Worm (Caenorhabditis elegans) whole organism, midembryonic: ENCODE results near the gene Y51A2B.9.
"Not testable (repeated sequence)": the region's sequence is repeated elsewhere in the genome, so short reads cannot be mapped to it uniquely, and the experiment has no call there.

Experiments used
- T22C8.4 ChIP-seq: fragments of 200-800 bp; sonication (Bioruptor generic); IDR thresholded peaks from 2 replicates; pipeline ENCODE4 v1.3.6; 2022; ENCODE audit warnings: missing genetic modification characterization, missing compliant biosample characterization
- cog-1 ChIP-seq: sonication (generic microtip); optimal IDR thresholded peaks from 2 replicates; lab custom pipeline; 2016; ENCODE audit warnings: missing genetic modification characterization, missing compliant biosample characterization
- flt-1 ChIP-seq: fragments of 200-800 bp; sonication (Bioruptor generic); IDR thresholded peaks from 2 replicates; pipeline ENCODE4 v1.3.6; 2022; ENCODE audit warnings: missing genetic modification characterization, missing compliant biosample characterization
- klf-2 ChIP-seq: fragments of 200-800 bp; sonication (Bioruptor generic); conservative IDR thresholded peaks from 2 replicates; pipeline ENCODE4 v1.3.6; 2022; ENCODE audit warnings: missing genetic modification reagents, missing genetic modification characterization, missing compliant biosample characterization
- med-1 ChIP-seq: sonication (generic microtip); optimal IDR thresholded peaks from 2 replicates; lab custom pipeline; 2017; ENCODE audit warnings: missing genetic modification characterization, mild to moderate bottlenecking, missing compliant biosample characterization, antibody characterized with exemption, missing genetic modification reagents; ENCODE audit not compliant: insufficient read depth
- ref-1 ChIP-seq: fragments of 200-800 bp; sonication (Bioruptor generic); conservative IDR thresholded peaks from 2 replicates; pipeline ENCODE4 v1.3.6; 2022; ENCODE audit warnings: missing genetic modification reagents, missing genetic modification characterization, missing compliant biosample characterization
- tab-1 ChIP-seq: fragments of 200-800 bp; sonication (Bioruptor generic); IDR thresholded peaks from 2 replicates; pipeline ENCODE4 v1.3.6; 2022; ENCODE audit warnings: missing genetic modification characterization, missing compliant biosample characterization
- ztf-23 ChIP-seq: fragments of 200-800 bp; sonication (Bioruptor generic); IDR thresholded peaks from 2 replicates; pipeline ENCODE4 v1.3.6; 2022; ENCODE audit warnings: missing genetic modification reagents, missing genetic modification characterization, missing compliant biosample characterization
- ztf-29 ChIP-seq: fragments of 200-800 bp; sonication (Bioruptor generic); IDR thresholded peaks from 2 replicates; pipeline ENCODE4 v1.3.6; 2022; ENCODE audit warnings: missing genetic modification reagents, missing genetic modification characterization, missing compliant biosample characterization

Y51A2B.9 gene

DNA sequence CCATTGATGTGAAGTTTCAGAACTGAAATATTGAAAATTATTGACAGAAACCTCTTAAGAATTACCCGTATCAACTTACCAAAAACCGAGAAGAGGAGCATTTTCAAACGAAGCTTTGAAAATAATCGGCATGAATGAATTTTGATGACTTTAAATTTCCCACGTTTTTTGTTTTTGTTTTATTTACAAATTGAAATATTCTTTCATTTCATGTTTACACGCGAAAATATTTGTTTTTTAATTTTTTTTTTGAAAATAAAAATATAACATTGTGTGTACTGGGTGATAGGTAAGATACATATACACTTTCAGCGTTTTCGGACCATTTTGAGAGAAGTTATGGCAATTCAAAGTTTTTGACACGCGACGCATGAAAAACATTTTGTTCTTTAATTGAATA lies at the start of gene Y51A2B.9:
TSS of gene Y51A2B.9 (minus strand) at position 101 of the 400 bp plus-strand sequence.
- no peak for TF ChIP-seq ref-1 (GFP tag; lab: Robert Waterston, UW)
- TF ChIP-seq tab-1 (GFP tag; lab: Robert Waterston, UW) = no peak
- no peak for TF ChIP-seq cog-1 (tag; lab: Kevin White, UChicago)
- no peak for TF ChIP-seq klf-2 (GFP tag; lab: Robert Waterston, UW)
- no peak for TF ChIP-seq med-1 (GFP tag; lab: Kevin White, UChicago)
- TF ChIP-seq ztf-29 (GFP tag; lab: Robert Waterston, UW) = no peak
- TF ChIP-seq T22C8.4 (GFP tag; lab: Robert Waterston, UW) = no peak
- no peak for TF ChIP-seq flt-1 (GFP tag; lab: Robert Waterston, UW)
- no peak for TF ChIP-seq ztf-23 (GFP tag; lab: Robert Waterston, UW)

DNA sequence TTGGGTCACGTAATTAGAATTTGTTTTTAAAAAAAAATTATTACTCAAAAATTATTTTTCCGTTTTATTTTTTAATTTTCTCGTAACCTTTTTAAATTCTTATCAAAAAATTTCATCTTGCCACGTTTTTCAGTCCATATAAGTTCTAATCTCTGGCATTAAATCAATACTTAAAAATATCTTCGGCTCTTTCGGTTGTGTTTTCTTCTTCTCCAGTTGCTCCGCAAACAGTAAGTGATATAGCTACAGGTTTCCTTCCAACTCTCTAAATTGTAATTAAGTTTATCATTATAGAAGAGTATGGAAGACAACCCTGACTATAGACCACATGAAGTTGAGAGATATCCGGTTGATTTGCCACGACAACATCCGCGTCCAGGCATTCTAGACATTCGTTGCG lies 48.6 kb upstream of the Y51A2B.9 start, which contains the start of gene ZK228.1:
TSS of gene ZK228.1 (plus strand) at position 301 of the 400 bp plus-strand sequence.
- no peak for TF ChIP-seq ztf-29 (GFP tag; lab: Robert Waterston, UW)
- no peak for TF ChIP-seq ref-1 (GFP tag; lab: Robert Waterston, UW)

DNA sequence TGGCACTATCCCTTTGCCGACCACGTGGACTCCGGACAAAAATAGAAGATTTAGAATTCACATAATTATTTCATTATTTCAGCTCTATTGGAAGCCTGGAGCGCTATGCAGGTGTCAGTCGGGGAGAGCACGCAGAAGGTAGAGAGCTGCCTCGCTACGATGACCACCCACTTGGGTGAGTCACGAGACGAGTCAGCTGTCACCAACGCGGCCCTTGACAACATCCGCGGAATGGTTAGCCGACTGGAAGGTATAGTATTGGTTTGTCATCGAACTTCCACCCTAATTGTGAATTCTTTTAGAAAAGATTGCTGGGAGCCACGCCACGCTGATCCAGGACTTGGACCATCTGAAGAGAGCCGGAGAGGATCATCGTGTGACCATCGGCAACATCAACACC lies 43.9 kb upstream of the Y51A2B.9 start, which contains the start of gene ZK262.9:
TSS of gene ZK262.9 (plus strand) at position 301 of the 400 bp plus-strand sequence.
- TF ChIP-seq tab-1 (GFP tag; lab: Robert Waterston, UW); ztf-23 (GFP tag; lab: Robert Waterston, UW); cog-1 (tag; lab: Kevin White, UChicago): not testable (repeated sequence)

DNA sequence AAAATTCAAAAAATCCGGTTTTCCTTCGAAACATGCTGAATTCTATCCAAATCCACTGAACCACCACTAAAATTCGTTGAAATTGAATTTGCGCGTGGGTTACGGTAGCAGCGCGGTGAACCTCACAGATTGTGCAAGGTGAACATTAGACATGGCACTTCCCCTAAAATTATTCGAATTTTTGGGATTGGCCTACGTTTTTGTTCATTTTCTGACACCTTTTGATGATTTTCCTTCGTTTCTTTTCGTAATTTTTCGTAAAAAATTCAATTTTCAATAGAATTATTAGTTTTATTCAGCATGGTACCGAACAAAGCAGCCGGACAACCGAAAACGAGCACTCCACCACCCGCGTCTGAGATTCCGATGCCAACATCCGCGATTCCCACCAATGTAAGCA lies 42.5 kb upstream of the Y51A2B.9 start, which contains the start of gene ZK262.8:
TSS of gene ZK262.8 (plus strand) at position 301 of the 400 bp plus-strand sequence.
- TF ChIP-seq klf-2 (GFP tag; lab: Robert Waterston, UW) (no peak), tab-1 (GFP tag; lab: Robert Waterston, UW) (no peak), ztf-23 (GFP tag; lab: Robert Waterston, UW) (no peak), flt-1 (GFP tag; lab: Robert Waterston, UW) (no peak), ztf-29 (GFP tag; lab: Robert Waterston, UW) (no peak), med-1 (GFP tag; lab: Kevin White, UChicago) (no peak), T22C8.4 (GFP tag; lab: Robert Waterston, UW) (no peak), cog-1 (tag; lab: Kevin White, UChicago) (no peak)

DNA sequence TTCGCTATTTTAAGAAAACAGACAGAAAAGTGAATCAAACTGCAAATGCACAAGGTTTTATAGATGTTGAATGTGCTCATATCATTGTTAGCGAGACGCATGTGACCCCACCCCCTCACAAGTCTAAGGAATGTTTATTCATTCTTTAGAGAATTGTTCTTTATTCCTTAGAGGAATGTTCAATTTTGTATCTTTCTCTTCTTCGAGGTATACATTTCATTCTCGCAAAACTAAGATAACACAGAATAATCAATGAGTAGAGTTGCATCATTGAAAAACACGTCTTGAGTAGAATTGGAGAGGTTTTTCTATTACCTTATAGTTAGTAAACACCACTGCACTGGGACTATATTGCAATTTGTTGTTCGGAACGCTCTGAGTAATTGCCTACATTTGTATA lies 39.4 kb upstream of the Y51A2B.9 start, which contains the start of gene ZK262.20:
TSS of gene ZK262.20 (minus strand) at position 101 of the 400 bp plus-strand sequence.
- TF ChIP-seq med-1 (GFP tag; lab: Kevin White, UChicago) (no peak), ref-1 (GFP tag; lab: Robert Waterston, UW) (no peak), klf-2 (GFP tag; lab: Robert Waterston, UW) (no peak), flt-1 (GFP tag; lab: Robert Waterston, UW) (no peak), ztf-29 (GFP tag; lab: Robert Waterston, UW) (no peak), T22C8.4 (GFP tag; lab: Robert Waterston, UW) (no peak), tab-1 (GFP tag; lab: Robert Waterston, UW) (no peak), ztf-23 (GFP tag; lab: Robert Waterston, UW) (no peak)

DNA sequence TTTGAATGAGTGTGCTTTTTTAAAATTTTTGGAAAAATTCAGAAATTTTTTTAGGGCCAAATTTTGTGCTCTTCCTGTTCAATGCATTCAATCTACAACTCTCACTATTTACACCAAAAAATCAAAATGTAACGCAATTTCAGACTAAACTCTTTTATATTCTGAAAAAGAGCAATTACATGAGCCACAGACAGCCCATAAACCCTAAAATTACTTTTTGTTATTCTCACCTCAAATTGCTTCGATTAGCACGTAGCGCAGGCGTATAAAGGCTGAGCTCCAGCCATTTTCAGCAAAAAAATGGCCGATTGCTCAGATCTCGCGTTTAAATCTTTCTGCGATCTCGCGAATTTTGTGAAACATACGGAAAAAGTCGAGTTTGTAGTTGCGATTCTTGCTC lies 35.9 kb upstream of the Y51A2B.9 start, which contains the start of gene srw-82:
TSS of gene srw-82 (plus strand) at position 301 of the 400 bp plus-strand sequence.
- no peak for TF ChIP-seq ztf-23 (GFP tag; lab: Robert Waterston, UW)
- no peak for TF ChIP-seq flt-1 (GFP tag; lab: Robert Waterston, UW)
- TF ChIP-seq klf-2 (GFP tag; lab: Robert Waterston, UW) = no peak
- TF ChIP-seq ztf-29 (GFP tag; lab: Robert Waterston, UW) = no peak
- TF ChIP-seq med-1 (GFP tag; lab: Kevin White, UChicago) = no peak
- no peak for TF ChIP-seq cog-1 (tag; lab: Kevin White, UChicago)
- TF ChIP-seq T22C8.4 (GFP tag; lab: Robert Waterston, UW) = no peak
- no peak for TF ChIP-seq tab-1 (GFP tag; lab: Robert Waterston, UW)
- no peak for TF ChIP-seq ref-1 (GFP tag; lab: Robert Waterston, UW)

DNA sequence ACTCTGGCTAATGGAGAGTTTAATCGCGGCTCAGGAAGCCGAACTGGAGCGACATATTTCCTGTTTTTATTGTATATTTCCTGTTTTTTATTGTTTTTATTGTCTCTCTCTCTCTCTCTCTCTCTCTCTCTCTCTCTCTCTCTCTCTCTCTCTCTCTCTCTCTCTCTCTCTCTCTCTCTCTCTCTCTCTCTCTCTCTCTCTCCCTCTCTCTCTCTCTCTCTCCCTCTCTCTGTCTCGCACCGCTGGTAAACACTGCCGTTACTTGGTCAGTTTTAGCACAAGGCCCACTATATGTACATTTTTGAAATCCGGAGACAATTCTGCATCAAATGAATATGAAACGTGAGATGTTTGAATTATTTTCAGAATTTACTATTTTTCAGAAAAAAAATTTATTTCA lies 35.3 kb upstream of the Y51A2B.9 start:
- no peak for TF ChIP-seq ztf-23 (GFP tag; lab: Robert Waterston, UW)
- no peak for TF ChIP-seq T22C8.4 (GFP tag; lab: Robert Waterston, UW)
- no peak for TF ChIP-seq flt-1 (GFP tag; lab: Robert Waterston, UW)
- no peak for TF ChIP-seq cog-1 (tag; lab: Kevin White, UChicago)
- TF ChIP-seq tab-1 (GFP tag; lab: Robert Waterston, UW) = no peak
- no peak for TF ChIP-seq ref-1 (GFP tag; lab: Robert Waterston, UW)
- TF ChIP-seq med-1 (GFP tag; lab: Kevin White, UChicago) = no peak
- no peak for TF ChIP-seq ztf-29 (GFP tag; lab: Robert Waterston, UW)
- no peak for TF ChIP-seq klf-2 (GFP tag; lab: Robert Waterston, UW)

DNA sequence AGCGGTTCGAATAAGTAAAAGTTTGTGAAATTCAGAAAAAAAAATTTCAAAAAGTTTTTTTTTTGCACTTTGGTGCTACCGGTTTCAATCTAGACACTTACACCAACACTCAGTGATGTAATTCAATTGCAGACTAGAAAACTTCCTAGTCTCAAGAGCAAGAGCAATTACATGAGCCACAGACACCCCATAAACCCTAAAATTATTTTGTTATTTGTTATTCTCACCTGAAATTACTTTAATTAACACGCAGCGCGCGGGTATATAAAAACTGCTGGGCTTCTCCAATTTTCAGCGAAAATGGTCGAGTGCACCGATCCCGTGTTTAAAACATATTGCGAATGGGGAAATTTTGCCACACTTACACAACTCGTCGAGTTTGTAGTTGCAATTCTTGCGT lies 30.7 kb upstream of the Y51A2B.9 start, which contains the start of gene srw-83:
TSS of gene srw-83 (plus strand) at position 301 of the 400 bp plus-strand sequence.
- no peak for TF ChIP-seq klf-2 (GFP tag; lab: Robert Waterston, UW)
- no peak for TF ChIP-seq flt-1 (GFP tag; lab: Robert Waterston, UW)
- no peak for TF ChIP-seq cog-1 (tag; lab: Kevin White, UChicago)
- TF ChIP-seq ref-1 (GFP tag; lab: Robert Waterston, UW) = no peak
- TF ChIP-seq T22C8.4 (GFP tag; lab: Robert Waterston, UW) = no peak
- TF ChIP-seq tab-1 (GFP tag; lab: Robert Waterston, UW) = no peak
- no peak for TF ChIP-seq ztf-29 (GFP tag; lab: Robert Waterston, UW)
- TF ChIP-seq med-1 (GFP tag; lab: Kevin White, UChicago) = no peak
- no peak for TF ChIP-seq ztf-23 (GFP tag; lab: Robert Waterston, UW)

DNA sequence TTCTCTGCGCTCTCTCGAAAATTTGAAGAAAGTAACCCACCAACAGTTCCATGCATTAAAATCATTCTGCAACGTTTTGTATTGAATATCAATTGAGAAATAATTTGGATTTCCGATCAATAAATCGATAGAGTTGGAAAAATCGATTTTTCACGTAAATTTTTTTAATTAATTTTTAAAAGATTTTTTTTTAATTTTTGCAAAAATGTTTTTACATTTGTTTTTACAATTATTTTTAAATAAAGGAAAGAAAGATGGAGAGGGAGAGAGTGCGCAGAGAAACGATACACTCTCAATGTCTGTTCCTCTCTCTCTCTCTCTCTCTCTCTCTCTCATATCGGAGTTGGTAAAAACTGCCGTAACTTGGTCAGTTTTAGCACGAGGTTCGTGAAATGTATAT lies 30.0 kb upstream of the Y51A2B.9 start, which contains the start of gene ZK262.19:
TSS of gene ZK262.19 (minus strand) at position 101 of the 400 bp plus-strand sequence.
- no peak for TF ChIP-seq cog-1 (tag; lab: Kevin White, UChicago)
- TF ChIP-seq klf-2 (GFP tag; lab: Robert Waterston, UW) = no peak
- TF ChIP-seq flt-1 (GFP tag; lab: Robert Waterston, UW) = no peak
- TF ChIP-seq T22C8.4 (GFP tag; lab: Robert Waterston, UW) = no peak
- TF ChIP-seq ref-1 (GFP tag; lab: Robert Waterston, UW) = no peak
- TF ChIP-seq tab-1 (GFP tag; lab: Robert Waterston, UW) = no peak
- no peak for TF ChIP-seq ztf-23 (GFP tag; lab: Robert Waterston, UW)
- no peak for TF ChIP-seq med-1 (GFP tag; lab: Kevin White, UChicago)
- no peak for TF ChIP-seq ztf-29 (GFP tag; lab: Robert Waterston, UW)
